Worm (Caenorhabditis elegans): ENCODE data around the gene acp-2.

DNA sequence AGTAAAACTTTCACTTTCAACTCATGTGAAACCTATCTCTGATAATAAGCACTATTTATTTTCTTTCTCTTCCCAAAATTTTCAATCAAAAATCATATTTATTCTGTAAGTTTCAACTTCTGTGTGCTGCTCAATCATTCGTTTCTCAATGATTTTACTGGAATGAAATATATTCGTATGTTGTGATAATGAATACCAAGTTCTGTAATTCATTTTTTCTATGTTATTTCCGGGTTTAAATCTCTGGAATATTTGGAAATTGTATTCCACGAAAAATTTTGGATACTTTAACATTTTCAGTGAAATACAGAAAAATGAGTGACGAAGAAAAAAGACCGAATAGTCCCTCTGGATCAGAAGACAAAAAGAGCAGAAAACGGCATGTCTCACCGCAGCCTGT, 36.0 kb upstream of the acp-2 start, which contains the start of gene M05D6.2:
- TF ChIP-seq ceh-9 (tag; optimal IDR thresholded peaks at IDR 0.05): no peak
- no peak for TF ChIP-seq ceh-48 (tag; optimal IDR thresholded peaks at IDR 0.05)

All from whole organism, late embryonic.